Fruit fly (Drosophila melanogaster) whole organism, wandering third instar larva: Measurements from ENCODE around the gene dgt6.

Experiments
- Dfd ChIP-seq: fragments of >200 bp; optimal IDR thresholded peaks from 2 replicates; lab custom pipeline; 2017; ENCODE audit warnings: missing biosample characterization, missing genetic modification characterization
- Hnf4 ChIP-seq: fragments of 200-800 bp; sonication (Bioruptor generic); optimal IDR thresholded peaks from 2 replicates; lab custom pipeline; 2016; ENCODE audit warnings: missing biosample characterization, mild to moderate bottlenecking, missing genetic modification characterization
- Hr78 ChIP-seq: fragments of >200 bp; optimal IDR thresholded peaks from 2 replicates; lab custom pipeline; 2017; ENCODE audit warnings: missing biosample characterization, missing genetic modification characterization
- OdsH ChIP-seq: fragments of 200-800 bp; sonication (Bioruptor generic); optimal IDR thresholded peaks from 2 replicates; lab custom pipeline; 2016; ENCODE audit warnings: missing biosample characterization, mild to moderate bottlenecking, missing genetic modification characterization
- dmrt93B ChIP-seq: fragments of 200-800 bp; sonication (Bioruptor generic); optimal IDR thresholded peaks from 2 replicates; lab custom pipeline; 2018; ENCODE audit warnings: missing biosample characterization, mild to moderate bottlenecking, missing genetic modification characterization
- ey ChIP-seq: fragments of 200-800 bp; sonication (Bioruptor generic); optimal IDR thresholded peaks from 2 replicates; lab custom pipeline; 2016; ENCODE audit warnings: missing biosample characterization, missing genetic modification characterization
- foxo ChIP-seq, 2 experiments: fragments of 200-800 bp; sonication (Bioruptor generic); optimal IDR thresholded peaks; 2 replicates in 1 of 2; 3 replicates in 1 of 2; lab custom pipeline; 2016 to 2017; ENCODE audit warnings: missing biosample characterization in 2 of 2, missing genetic modification characterization in 2 of 2
- pan ChIP-seq: fragments of >200 bp; optimal IDR thresholded peaks from 2 replicates; lab custom pipeline; 2017
- psq ChIP-seq: fragments of 200-800 bp; sonication (Bioruptor generic); optimal IDR thresholded peaks from 3 replicates; lab custom pipeline; 2017; ENCODE audit warnings: missing biosample characterization, mild to moderate bottlenecking, missing genetic modification characterization, moderate library complexity
- rgr ChIP-seq: fragments of 200-800 bp; sonication (Bioruptor generic); optimal IDR thresholded peaks from 3 replicates; lab custom pipeline; 2016; ENCODE audit warnings: missing biosample characterization, mild to moderate bottlenecking, missing genetic modification characterization
- sv ChIP-seq: fragments of 200-800 bp; sonication (Bioruptor generic); optimal IDR thresholded peaks from 3 replicates; lab custom pipeline; 2016; ENCODE audit warnings: missing biosample characterization, missing genetic modification characterization
- tai ChIP-seq: sonication (Bioruptor generic); optimal IDR thresholded peaks from 2 replicates; lab custom pipeline; 2016; ENCODE audit warnings: missing biosample characterization, missing genetic modification characterization

dm6 chr3R:29096009-29096443 lies 34.7 kb downstream of the dgt6 start:
- peak; percentile 87 for TF ChIP-seq OdsH (GFP tag; lab: Kevin White, UChicago)
- TF ChIP-seq Hnf4 = no peak
- no peak for TF ChIP-seq pan (lab: Kevin White, UChicago)
- peak; percentile 93 for TF ChIP-seq psq (GFP tag; lab: Kevin White, UChicago)
- peak; percentile 91 for TF ChIP-seq ey (GFP tag; lab: Kevin White, UChicago)
- TF ChIP-seq dmrt93B (GFP tag; lab: Kevin White, UChicago) = peak; percentile 70
- TF ChIP-seq foxo (GFP tag; optimal IDR thresholded peaks at IDR 0.05; lab: Kevin White, UChicago) = peak in 1 of 2 experiments; percentile 89
- peak; percentile 87 for TF ChIP-seq rgr
- no peak for TF ChIP-seq sv (GFP tag; lab: Kevin White, UChicago)
- no peak for TF ChIP-seq Hr78 (GFP tag; lab: Kevin White, UChicago)
- no peak for TF ChIP-seq Dfd (GFP tag; lab: Kevin White, UChicago)
- TF ChIP-seq tai (GFP tag; lab: Kevin White, UChicago) = no peak
